Worm (Caenorhabditis elegans) whole organism, late embryonic: Measurements from ENCODE around the gene F56D5.5.

ENCODE experiments used
- C38D4.7 ChIP-seq: fragments of 200-800 bp; sonication (Bioruptor generic); optimal IDR thresholded peaks from 2 replicates; lab custom pipeline; 2018; ENCODE audit warnings: mild to moderate bottlenecking, missing genetic modification characterization, moderate library complexity, missing compliant biosample characterization
- ama-1 ChIP-seq: fragments of 150-350 bp; optimal IDR thresholded peaks from 2 replicates; lab custom pipeline; 2014
- ceh-24 ChIP-seq: sonication (generic microtip); optimal IDR thresholded peaks from 2 replicates; lab custom pipeline; 2016; ENCODE audit warnings: mild to moderate bottlenecking, missing genetic modification characterization, missing compliant biosample characterization
- dmd-4 ChIP-seq: sonication (generic microtip); optimal IDR thresholded peaks from 2 replicates; lab custom pipeline; 2016; ENCODE audit warnings: borderline replicate concordance, missing genetic modification characterization, missing compliant biosample characterization
- eyg-1 ChIP-seq: sonication (generic microtip); optimal IDR thresholded peaks from 2 replicates; lab custom pipeline; 2016; ENCODE audit warnings: missing genotype, missing genetic modification characterization, missing compliant biosample characterization
- hlh-13 ChIP-seq: fragments of 200-800 bp; sonication (Bioruptor generic); optimal IDR thresholded peaks from 2 replicates; lab custom pipeline; 2018; ENCODE audit warnings: mild to moderate bottlenecking, missing genetic modification characterization, missing compliant biosample characterization
- lim-6 ChIP-seq: sonication (generic microtip); optimal IDR thresholded peaks from 2 replicates; lab custom pipeline; 2016; ENCODE audit warnings: missing genetic modification characterization, missing compliant biosample characterization
- nfya-1 ChIP-seq: sonication (generic microtip); optimal IDR thresholded peaks from 2 replicates; lab custom pipeline; 2017; ENCODE audit warnings: missing genetic modification characterization, mild to moderate bottlenecking, missing compliant biosample characterization, antibody characterized with exemption, moderate library complexity
- pha-4 ChIP-seq: fragments of 150-350 bp; optimal IDR thresholded peaks from 2 replicates; lab custom pipeline; 2018; ENCODE audit warnings: missing biosample characterization, missing genetic modification reagents, missing genetic modification characterization
- pqm-1 ChIP-seq: sonication (generic microtip); optimal IDR thresholded peaks from 2 replicates; lab custom pipeline; 2016; ENCODE audit warnings: missing genetic modification characterization, missing compliant biosample characterization
- pros-1 ChIP-seq: fragments of 150-350 bp; optimal IDR thresholded peaks from 2 replicates; lab custom pipeline; 2014; ENCODE audit warnings: missing biosample characterization, missing genetic modification reagents, missing genetic modification characterization
- rnt-1 ChIP-seq: sonication (generic microtip); optimal IDR thresholded peaks from 2 replicates; lab custom pipeline; 2016; ENCODE audit warnings: missing genetic modification characterization, missing compliant biosample characterization
- sox-2 ChIP-seq: fragments of 200-800 bp; sonication (Bioruptor generic); IDR thresholded peaks from 2 replicates; pipeline ENCODE4 v1.3.6; 2022; ENCODE audit warnings: missing genetic modification reagents, missing genetic modification characterization, missing compliant biosample characterization
- unc-86 ChIP-seq: sonication (generic microtip); optimal IDR thresholded peaks from 2 replicates; lab custom pipeline; 2016; ENCODE audit warnings: missing genetic modification characterization, missing compliant biosample characterization

- TF ChIP-seq unc-86, result no peak
- no peak for TF ChIP-seq sox-2
- no peak for TF ChIP-seq eyg-1 (tag; lab: Kevin White, UChicago)
- no peak for TF ChIP-seq C38D4.7 (GFP tag; lab: Kevin White, UChicago)
- no peak for TF ChIP-seq rnt-1 (tag; lab: Kevin White, UChicago)
- no peak for TF ChIP-seq dmd-4 (tag; lab: Kevin White, UChicago)
- no peak for TF ChIP-seq nfya-1 (tag; lab: Kevin White, UChicago)
- TF ChIP-seq ceh-24 (tag; lab: Kevin White, UChicago), result no peak
- TF ChIP-seq pha-4, result no peak
- TF ChIP-seq pqm-1 (tag; lab: Kevin White, UChicago), result no peak
- TF ChIP-seq hlh-13 (GFP tag; lab: Kevin White, UChicago), result no peak
- TF ChIP-seq lim-6 (tag; lab: Kevin White, UChicago), result no peak
- no peak for TF ChIP-seq ama-1 (lab: Kevin White, UChicago)
- no peak for TF ChIP-seq pros-1 (tag; lab: Kevin White, UChicago)
Measured at ce11 chrIV:9371126-9371525, 36.8 kb downstream of the F56D5.5 start, which contains the start of gene fbxc-58.
